Fruit fly (Drosophila melanogaster) whole organism, embryonic: ENCODE results near the gene melt.

Source experiments
- Adf1 ChIP-seq: fragments of 200-800 bp; sonication (Bioruptor generic); IDR thresholded peaks from 2 replicates; pipeline ENCODE4 v1.3.6; 2022; ENCODE audit warnings: missing biosample characterization, missing genetic modification characterization
- Awh ChIP-seq: fragments of 200-800 bp; sonication (Bioruptor generic); IDR thresholded peaks from 2 replicates; pipeline ENCODE4, ENCODE4 v1.3.6; 2022; ENCODE audit warnings: missing biosample characterization, missing genetic modification characterization
- B-H1 ChIP-seq: fragments of 200-800 bp; sonication (Bioruptor generic); IDR thresholded peaks from 3 replicates; pipeline ENCODE4 v1.3.6; 2022; ENCODE audit warnings: missing biosample characterization, missing genetic modification characterization
- B-H2 ChIP-seq: fragments of 200-800 bp; sonication (Bioruptor generic); optimal IDR thresholded peaks from 2 replicates; lab custom pipeline; 2018; ENCODE audit warnings: missing biosample characterization, mild to moderate bottlenecking, missing genetic modification characterization
- Blimp-1 ChIP-seq: fragments of 200-800 bp; sonication (Bioruptor generic); optimal IDR thresholded peaks from 3 replicates; lab custom pipeline; 2018; ENCODE audit warnings: missing biosample characterization, missing genetic modification characterization, mild to moderate bottlenecking, moderate library complexity, missing genetic modification reagents
- CG10267 ChIP-seq: fragments of 200-800 bp; sonication (Bioruptor generic); optimal IDR thresholded peaks from 2 replicates; lab custom pipeline; 2018; ENCODE audit warnings: missing biosample characterization, mild to moderate bottlenecking, missing genetic modification characterization, moderate library complexity
- CG11093 ChIP-seq: fragments of 200-800 bp; sonication (Bioruptor generic); IDR thresholded peaks from 3 replicates; pipeline ENCODE4 v1.3.6; 2022; ENCODE audit warnings: missing biosample characterization, missing genetic modification characterization
- CG11247 ChIP-seq: fragments of 200-800 bp; sonication (Bioruptor generic); IDR thresholded peaks from 2 replicates; pipeline ENCODE4 v1.3.6; 2022; ENCODE audit warnings: missing biosample characterization, missing genetic modification characterization
- CG12391 ChIP-seq: fragments of 200-800 bp; sonication (Bioruptor generic); optimal IDR thresholded peaks from 3 replicates; lab custom pipeline; 2018; ENCODE audit warnings: missing biosample characterization, mild to moderate bottlenecking, missing genetic modification characterization, moderate library complexity
- CG12942 ChIP-seq: fragments of 200-800 bp; sonication (Bioruptor generic); optimal IDR thresholded peaks from 3 replicates; lab custom pipeline; 2016; ENCODE audit warnings: missing biosample characterization, missing genetic modification characterization
- CG14014 ChIP-seq: fragments of 200-800 bp; sonication (Bioruptor generic); IDR thresholded peaks from 2 replicates; pipeline ENCODE4 v1.3.6; 2022; ENCODE audit warnings: missing biosample characterization, missing genetic modification characterization
- CG14710 ChIP-seq: fragments of 200-800 bp; sonication (Bioruptor generic); optimal IDR thresholded peaks from 3 replicates; lab custom pipeline; 2019; ENCODE audit warnings: missing biosample characterization, mild to moderate bottlenecking, missing genetic modification characterization, moderate library complexity
- CG14860 ChIP-seq: fragments of 200-800 bp; sonication (Bioruptor generic); IDR thresholded peaks from 3 replicates; pipeline ENCODE4 v1.3.6; 2022; ENCODE audit warnings: missing biosample characterization, missing genetic modification characterization; ENCODE audit not compliant: partially characterized antibody
- CG15479 ChIP-seq: fragments of 200-800 bp; sonication (Bioruptor generic); optimal IDR thresholded peaks from 3 replicates; lab custom pipeline; 2019; ENCODE audit warnings: missing biosample characterization, mild to moderate bottlenecking, missing genetic modification characterization, moderate library complexity
- CG15601 ChIP-seq: fragments of 200-800 bp; sonication (Bioruptor generic); optimal IDR thresholded peaks from 3 replicates; lab custom pipeline; 2019; ENCODE audit warnings: missing biosample characterization, mild to moderate bottlenecking, missing genetic modification characterization, moderate library complexity
- CG17802 ChIP-seq: fragments of 200-800 bp; sonication (Bioruptor generic); optimal IDR thresholded peaks from 2 replicates; lab custom pipeline; 2018; ENCODE audit warnings: missing biosample characterization, mild to moderate bottlenecking, missing genetic modification characterization, moderate library complexity
- CG2889 ChIP-seq: fragments of 200-800 bp; sonication (Bioruptor generic); IDR thresholded peaks from 3 replicates; pipeline ENCODE4 v1.3.6; 2022; ENCODE audit warnings: missing biosample characterization, missing genetic modification characterization
- CG31441 ChIP-seq: fragments of 200-800 bp; sonication (Bioruptor generic); IDR thresholded peaks from 2 replicates; pipeline ENCODE4 v1.3.6; 2022; ENCODE audit warnings: missing biosample characterization, missing genetic modification characterization
- CG4820 ChIP-seq: fragments of 200-800 bp; sonication (Bioruptor generic); optimal IDR thresholded peaks from 3 replicates; lab custom pipeline; 2016; ENCODE audit warnings: missing biosample characterization, missing genetic modification characterization
- CG4854 ChIP-seq: fragments of 200-800 bp; sonication (Bioruptor generic); optimal IDR thresholded peaks from 2 replicates; lab custom pipeline; 2016; ENCODE audit warnings: missing biosample characterization, missing genetic modification characterization, inconsistent platforms
- CG5245 ChIP-seq: fragments of 200-800 bp; sonication (Bioruptor generic); optimal IDR thresholded peaks from 3 replicates; lab custom pipeline; 2016; ENCODE audit warnings: missing biosample characterization, missing genetic modification characterization
- CG6689 ChIP-seq: fragments of 200-800 bp; sonication (Bioruptor generic); IDR thresholded peaks from 2 replicates; pipeline ENCODE4 v1.3.6; 2022; ENCODE audit warnings: missing biosample characterization, missing genetic modification characterization
- CG8089 ChIP-seq: fragments of 200-800 bp; sonication (Bioruptor generic); optimal IDR thresholded peaks from 3 replicates; lab custom pipeline; 2016; ENCODE audit warnings: missing biosample characterization, missing genetic modification characterization
- CG9215 ChIP-seq: fragments of 200-800 bp; sonication (Bioruptor generic); IDR thresholded peaks from 2 replicates; pipeline ENCODE4 v1.3.6; 2022; ENCODE audit warnings: missing biosample characterization, missing genetic modification characterization
- Fer2 ChIP-seq: fragments of 200-800 bp; sonication (Bioruptor generic); optimal IDR thresholded peaks from 2 replicates; lab custom pipeline; 2018; ENCODE audit warnings: missing biosample characterization, mild to moderate bottlenecking, missing genetic modification characterization, moderate library complexity
- Max ChIP-seq: fragments of 200-800 bp; sonication (Bioruptor generic); optimal IDR thresholded peaks from 2 replicates; lab custom pipeline; 2016; ENCODE audit warnings: missing biosample characterization, mild to moderate bottlenecking, missing genetic modification characterization
- Nf-YB ChIP-seq: fragments of 200-800 bp; sonication (Bioruptor generic); optimal IDR thresholded peaks from 3 replicates; lab custom pipeline; 2019; ENCODE audit warnings: missing biosample characterization, mild to moderate bottlenecking, missing genetic modification characterization, moderate library complexity
- NfI ChIP-seq: fragments of 200-800 bp; sonication (Bioruptor generic); optimal IDR thresholded peaks from 3 replicates; lab custom pipeline; 2018; ENCODE audit warnings: missing biosample characterization, mild to moderate bottlenecking, missing genetic modification characterization, moderate library complexity
- Ptx1 ChIP-seq: fragments of 200-800 bp; sonication (Bioruptor generic); IDR thresholded peaks from 2 replicates; pipeline ENCODE4 v1.3.6; 2022; ENCODE audit warnings: missing biosample characterization, missing genetic modification characterization
- Rx ChIP-seq: fragments of 200-800 bp; sonication (Bioruptor generic); IDR thresholded peaks from 2 replicates; pipeline ENCODE4 v1.3.6; 2022; ENCODE audit warnings: missing biosample characterization, missing genetic modification characterization
- ato ChIP-seq: fragments of 200-800 bp; sonication (Bioruptor generic); IDR thresholded peaks from 2 replicates; pipeline ENCODE4 v1.3.6; 2022; ENCODE audit warnings: missing biosample characterization, missing genetic modification characterization; ENCODE audit not compliant: partially characterized antibody
- btn ChIP-seq: fragments of 200-800 bp; sonication (Bioruptor generic); optimal IDR thresholded peaks from 2 replicates; lab custom pipeline; 2016; ENCODE audit warnings: missing biosample characterization, missing genetic modification characterization
- cg ChIP-seq: fragments of 200-800 bp; sonication (Bioruptor generic); optimal IDR thresholded peaks from 3 replicates; lab custom pipeline; 2019; ENCODE audit warnings: missing biosample characterization, mild to moderate bottlenecking, missing genetic modification characterization, moderate library complexity
- chinmo ChIP-seq: fragments of 200-800 bp; sonication (Bioruptor generic); IDR thresholded peaks from 4 replicates; pipeline ENCODE4 v1.3.6; 2022; ENCODE audit warnings: missing biosample characterization, missing genetic modification characterization; ENCODE audit not compliant: partially characterized antibody
- hkb ChIP-seq, 2 experiments: fragments of 200-800 bp in 1 of 2; fragments of >200 bp in 1 of 2; sonication (Bioruptor generic) in 1 of 2; IDR thresholded peaks in 1 of 2; optimal IDR thresholded peaks in 1 of 2; 2 replicates each; pipeline versions ENCODE4 v1.3.6 to Lab custom; 2017 to 2022; ENCODE audit warnings: missing biosample characterization in 1 of 2, missing genetic modification characterization in 1 of 2
- jumu ChIP-seq: fragments of 200-800 bp; sonication (Bioruptor generic); optimal IDR thresholded peaks from 3 replicates; lab custom pipeline; 2016; ENCODE audit warnings: missing biosample characterization, missing genetic modification characterization
- peb ChIP-seq: fragments of 200-800 bp; sonication (Bioruptor generic); IDR thresholded peaks from 2 replicates; pipeline ENCODE4 v1.3.6; 2022; ENCODE audit warnings: missing biosample characterization, missing genetic modification characterization
- pfk ChIP-seq: fragments of 200-800 bp; sonication (Bioruptor generic); optimal IDR thresholded peaks from 2 replicates; lab custom pipeline; 2018; ENCODE audit warnings: missing biosample characterization, mild to moderate bottlenecking, missing genetic modification characterization, moderate library complexity
- shn ChIP-seq: fragments of 200-800 bp; sonication (Bioruptor generic); optimal IDR thresholded peaks from 3 replicates; lab custom pipeline; 2016; ENCODE audit warnings: missing biosample characterization, missing genetic modification characterization
- slou ChIP-seq: fragments of 200-800 bp; sonication (Bioruptor generic); optimal IDR thresholded peaks from 3 replicates; lab custom pipeline; 2016; ENCODE audit warnings: missing biosample characterization, missing genetic modification characterization
- stc ChIP-seq: fragments of 200-800 bp; sonication (Bioruptor generic); IDR thresholded peaks from 2 replicates; pipeline ENCODE4 v1.3.6; 2022; ENCODE audit warnings: missing biosample characterization, missing genetic modification characterization
- stwl ChIP-seq: fragments of 200-800 bp; sonication (Bioruptor generic); optimal IDR thresholded peaks from 3 replicates; lab custom pipeline; 2018; ENCODE audit warnings: missing biosample characterization, mild to moderate bottlenecking, missing genetic modification characterization, moderate library complexity
- twi ChIP-seq: fragments of 200-800 bp; optimal IDR thresholded peaks from 2 replicates; lab custom pipeline; 2019; ENCODE audit warnings: missing biosample characterization, mild to moderate bottlenecking, missing genetic modification characterization, moderate library complexity
- wek ChIP-seq: fragments of 200-800 bp; sonication (Bioruptor generic); optimal IDR thresholded peaks from 3 replicates; lab custom pipeline; 2018; ENCODE audit warnings: missing biosample characterization, mild to moderate bottlenecking, missing genetic modification characterization, moderate library complexity
- zen2 ChIP-seq: fragments of 200-800 bp; sonication (Bioruptor generic); IDR thresholded peaks from 3 replicates; pipeline ENCODE4 v1.3.6; 2022; ENCODE audit warnings: missing biosample characterization, missing genetic modification characterization; ENCODE audit not compliant: partially characterized antibody
- zfh1 ChIP-seq: fragments of 200-800 bp; sonication (Bioruptor generic); IDR thresholded peaks from 3 replicates; pipeline ENCODE4 v1.3.6; 2022; ENCODE audit warnings: missing biosample characterization, missing genetic modification characterization

Gene melt

dm6 chr3L:7133699-7134655 lies at the start of gene melt (continued):
- TF ChIP-seq slou (GFP tag; lab: Kevin White, UChicago) (peak; percentile 78), zfh1 (GFP tag; lab: Robert Waterston, UW) (no peak; the same call in 1 of the 3 replicates), CG15479 (GFP tag; lab: Kevin White, UChicago) (peak; percentile 51), btn (peak; percentile 81), CG9215 (GFP tag; lab: Robert Waterston, UW) (peak; percentile 86), jumu (GFP tag; lab: Kevin White, UChicago) (peak; percentile 80), Max (GFP tag; lab: Kevin White, UChicago) (peak; percentile 91), CG14860 (GFP tag; lab: Robert Waterston, UW) (no peak), pfk (GFP tag; lab: Kevin White, UChicago) (no peak), CG2889 (GFP tag; lab: Robert Waterston, UW) (peak; percentile 75), CG11093 (peak; percentile 82; the same call in 2 of the 3 replicates), NfI (GFP tag; lab: Kevin White, UChicago) (peak; percentile 82), Adf1 (GFP tag; lab: Robert Waterston, UW) (peak; percentile 52; the same call in 1 of the 2 replicates), Nf-YB (GFP tag; lab: Kevin White, UChicago) (peak; percentile 78), CG31441 (peak; percentile 94), chinmo (peak; percentile 94; the same call in 3 of the 4 replicates), Fer2 (tag; lab: Kevin White, UChicago) (peak; percentile 54), Rx (GFP tag; lab: Robert Waterston, UW) (peak; percentile 54; the same call in 1 of the 2 replicates), CG5245 (GFP tag; lab: Kevin White, UChicago) (peak; percentile 80), CG6689 (GFP tag; lab: Robert Waterston, UW) (peak; percentile 90), CG14014 (GFP tag; lab: Robert Waterston, UW) (peak; percentile 50), CG15601 (tag; lab: Kevin White, UChicago) (peak; percentile 81), CG17802 (tag; lab: Kevin White, UChicago) (peak; percentile 46), CG8089 (peak; percentile 85), B-H1 (GFP tag; lab: Robert Waterston, UW) (no peak; the same call in none of the 3 replicates), CG12391 (tag; lab: Kevin White, UChicago) (peak; percentile 90), CG4854 (GFP tag; lab: Kevin White, UChicago) (peak; percentile 82), CG12942 (GFP tag; lab: Kevin White, UChicago) (peak; percentile 81), shn (peak; percentile 87), hkb (optimal IDR thresholded peaks at IDR 0.05; lab: Kevin White, UChicago) (no peak), hkb (GFP tag; IDR thresholded peaks at IDR 0.05; lab: Robert Waterston, UW) (peak; percentile 73), stwl (tag; lab: Kevin White, UChicago) (peak; percentile 13), wek (GFP tag; lab: Kevin White, UChicago) (no peak), Ptx1 (GFP tag; lab: Robert Waterston, UW) (peak; percentile 81), zen2 (GFP tag; lab: Robert Waterston, UW) (peak; percentile 19; the same call in 1 of the 3 replicates), CG4820 (peak; percentile 85), stc (GFP tag; lab: Robert Waterston, UW) (0 out of 2 replicates have a peak, but pooled peaks have one; percentile 41), CG14710 (tag; lab: Kevin White, UChicago) (peak; percentile 87), ato (GFP tag; lab: Robert Waterston, UW) (0 out of 2 replicates have a peak, but pooled peaks have one; percentile 40), cg (GFP tag; lab: Kevin White, UChicago) (peak; percentile 79), Blimp-1 (GFP tag; lab: Kevin White, UChicago) (peak; percentile 73), CG11247 (GFP tag; lab: Robert Waterston, UW) (peak; percentile 51; the same call in 1 of the 2 replicates), twi (tag; lab: Kevin White, UChicago) (peak; percentile 81), B-H2 (GFP tag; lab: Kevin White, UChicago) (peak; percentile 25), Awh (GFP tag; lab: Robert Waterston, UW) (peak; percentile 39; the same call in 1 of the 2 replicates), CG10267 (peak; percentile 84), peb (GFP tag; lab: Robert Waterston, UW) (peak; percentile 70)
